Fruit fly (Drosophila melanogaster) whole organism: ENCODE results near the gene wry.

ENCODE experiments used
- pan ChIP-seq: fragments of >200 bp; optimal IDR thresholded peaks from 2 replicates; lab custom pipeline; 2017
- psq ChIP-seq: fragments of >200 bp; optimal IDR thresholded peaks from 2 replicates; lab custom pipeline; 2017
- usp ChIP-seq: fragments of >200 bp; optimal IDR thresholded peaks from 2 replicates; lab custom pipeline; 2017; ENCODE audit warnings: missing biosample characterization, missing genetic modification characterization, mixed read lengths

dm6 chr2L:1873609-1874096 lies 37.3 kb downstream of the wry start:
- TF ChIP-seq usp (GFP tag; lab: Kevin White, UChicago): no peak
- no peak for TF ChIP-seq psq (lab: Kevin White, UChicago)
- TF ChIP-seq pan: no peak
